Worm (Caenorhabditis elegans): Measurements from ENCODE around the gene T06A1.1.

T06A1.1 gene

DNA sequence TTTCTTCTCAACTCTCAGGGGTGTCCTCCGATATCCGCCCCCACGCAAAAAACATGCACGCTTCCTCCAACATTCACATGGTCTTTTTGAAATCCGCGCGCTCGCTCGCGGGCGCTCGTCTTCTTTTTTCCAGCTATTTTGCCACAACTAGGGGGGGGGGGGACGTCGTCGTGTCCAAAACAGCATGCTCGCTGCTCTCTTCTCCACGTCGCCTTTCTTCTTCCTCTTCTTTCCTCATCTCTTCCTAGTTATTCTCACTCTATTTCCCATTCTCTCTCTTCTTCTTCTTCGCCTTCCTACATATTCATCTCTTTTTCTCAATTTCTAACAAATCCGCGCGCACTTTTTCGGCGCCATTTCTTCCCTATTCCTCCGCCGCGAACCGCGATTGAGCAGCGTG is 18.1 kb upstream of the T06A1.1 start:
- TF ChIP-seq D2030.7 (GFP tag; IDR thresholded peaks at IDR 0.05): no peak
- TF ChIP-seq lin-40 (tag; optimal IDR thresholded peaks at IDR 0.05): peak; percentile 17
- TF ChIP-seq F57A8.1 (GFP tag; optimal IDR thresholded peaks at IDR 0.05): peak; percentile 23
- peak; percentile 61 for TF ChIP-seq K12H6.12 (tag; optimal IDR thresholded peaks at IDR 0.05)
- peak; percentile 25; the same call in 1 of the 2 replicates for TF ChIP-seq mcd-1 (GFP tag; IDR thresholded peaks at IDR 0.05)
- 0 out of 2 replicates have a peak, but pooled peaks have one; percentile 15 for TF ChIP-seq egrh-3 (GFP tag; IDR thresholded peaks at IDR 0.05)
- TF ChIP-seq ceh-58 (GFP tag; IDR thresholded peaks at IDR 0.05): no peak
- TF ChIP-seq him-1 (tag; optimal IDR thresholded peaks at IDR 0.05): no peak
- TF ChIP-seq ceh-27 (GFP tag; optimal IDR thresholded peaks at IDR 0.05): peak; percentile 12
- TF ChIP-seq hmg-1.2 (GFP tag; IDR thresholded peaks at IDR 0.05): 0 out of 2 replicates have a peak, but pooled peaks have one; percentile 7
- TF ChIP-seq zfh-2 (GFP tag; conservative IDR thresholded peaks at IDR 0.05): peak; percentile 86
- no peak for TF ChIP-seq cebp-1 (GFP tag; IDR thresholded peaks at IDR 0.05)
- TF ChIP-seq cebp-1 (tag; optimal IDR thresholded peaks at IDR 0.05): peak; percentile 47

DNA sequence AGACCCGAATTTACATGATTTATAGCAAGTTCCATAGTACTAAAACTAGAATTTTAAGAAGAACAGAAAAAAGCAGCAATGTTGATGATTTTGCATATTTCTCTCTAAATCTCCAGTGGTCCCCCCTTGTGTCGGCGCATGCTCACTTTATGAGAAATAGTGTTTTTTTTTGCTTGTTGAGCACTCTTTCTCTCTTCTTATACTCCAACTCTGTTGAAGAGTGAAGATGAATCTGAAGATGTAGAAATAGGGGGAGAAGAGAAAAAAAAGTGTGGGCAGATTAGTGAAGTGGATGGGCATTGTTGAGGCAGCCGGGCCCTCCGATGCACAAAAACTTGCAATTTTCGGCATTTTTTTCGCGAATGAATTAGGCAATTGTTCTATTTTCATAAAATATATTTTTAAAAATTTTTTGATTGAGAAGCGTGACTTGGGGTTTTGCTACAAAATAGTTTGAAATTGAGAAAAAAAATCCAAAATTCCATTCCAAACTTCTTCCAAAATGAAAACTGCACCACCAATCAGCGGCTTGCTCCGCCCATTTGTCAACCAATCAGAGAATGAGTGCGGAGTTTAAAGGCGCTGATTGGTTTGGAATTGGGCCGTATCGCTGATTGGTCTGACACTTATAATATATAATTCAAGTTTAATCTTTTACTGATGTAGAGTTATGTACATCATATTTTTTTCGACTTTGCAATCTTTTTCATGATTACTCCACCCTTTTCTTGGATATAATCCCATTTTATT is 15.3 kb upstream of the T06A1.1 start:
- TF ChIP-seq egrh-3 (GFP tag; IDR thresholded peaks at IDR 0.05): no peak
- TF ChIP-seq ceh-27 (GFP tag; optimal IDR thresholded peaks at IDR 0.05): peak; percentile 12
- no peak for TF ChIP-seq ztf-18 (tag; optimal IDR thresholded peaks at IDR 0.05)
- TF ChIP-seq chd-7 (tag; optimal IDR thresholded peaks at IDR 0.05): no peak
- TF ChIP-seq ekl-4 (GFP tag; IDR thresholded peaks at IDR 0.05): no peak
- no peak for TF ChIP-seq nhr-179 (tag; optimal IDR thresholded peaks at IDR 0.05)
- no peak for TF ChIP-seq ama-1 (optimal IDR thresholded peaks at IDR 0.05)
- TF ChIP-seq ama-1 (GFP tag; optimal IDR thresholded peaks at IDR 0.05): no peak
- no peak for TF ChIP-seq cebp-2 (GFP tag; IDR thresholded peaks at IDR 0.05)
- no peak for TF ChIP-seq hrde-1 (tag; optimal IDR thresholded peaks at IDR 0.05; ENCODE audit: borderline replicate concordance)

DNA sequence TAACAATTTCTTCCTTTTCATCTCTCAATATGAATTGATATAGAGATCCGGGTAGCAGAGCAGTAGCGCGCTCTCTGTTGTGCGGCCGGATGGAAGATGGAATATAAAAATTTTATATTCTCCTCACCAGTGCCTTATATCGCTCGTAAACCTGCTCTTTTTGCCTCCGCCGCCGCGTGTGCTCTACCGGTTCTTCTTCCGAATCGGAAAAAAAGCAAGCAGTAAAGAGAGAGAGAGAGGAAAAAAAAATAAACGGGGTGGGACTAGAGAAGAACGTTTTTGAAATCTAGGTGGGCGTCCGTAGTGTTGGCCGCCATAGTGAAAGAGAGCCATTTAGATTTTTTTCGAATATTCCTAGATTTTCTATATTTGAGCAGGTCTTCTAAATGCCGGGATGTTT is 12.6 kb upstream of the T06A1.1 start, which contains the start of gene glb-25:
Gene glb-25, plus strand, starts transcription at position 301 of the 400 bp plus-strand sequence.
- TF ChIP-seq Y67H2A.10 (GFP tag; conservative IDR thresholded peaks at IDR 0.05) (no peak), atf-7 (tag; optimal IDR thresholded peaks at IDR 0.05) (no peak), xnd-1 (tag; optimal IDR thresholded peaks at IDR 0.05) (no peak)

DNA sequence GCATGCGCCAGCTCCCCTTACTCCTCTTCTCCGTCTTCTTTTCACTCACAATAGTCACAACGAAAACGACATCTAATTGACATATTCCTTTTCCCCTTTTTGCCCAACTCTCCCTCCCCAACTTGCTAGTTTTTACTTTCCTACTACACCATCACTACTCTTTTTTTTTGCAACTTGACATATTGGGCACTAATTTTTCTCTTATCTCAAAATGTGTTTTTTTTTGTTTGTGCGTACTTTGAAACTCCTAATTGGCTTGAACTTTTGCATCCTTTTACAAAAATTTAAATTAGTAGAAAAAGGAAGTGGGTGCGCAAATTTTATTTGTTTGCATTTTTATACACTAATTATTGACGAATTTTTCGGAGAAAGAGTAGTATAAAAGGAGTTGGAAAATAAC is 10.1 kb upstream of the T06A1.1 start:
- TF ChIP-seq rec-8 (tag; optimal IDR thresholded peaks at IDR 0.05) (no peak), B0035.1 (tag; optimal IDR thresholded peaks at IDR 0.05) (no peak), zim-3 (tag; optimal IDR thresholded peaks at IDR 0.05) (no peak), egl-44 (GFP tag; IDR thresholded peaks at IDR 0.05) (no peak), pbrm-1 (GFP tag; IDR thresholded peaks at IDR 0.05) (no peak), ceh-40 (GFP tag; IDR thresholded peaks at IDR 0.05) (no peak)

DNA sequence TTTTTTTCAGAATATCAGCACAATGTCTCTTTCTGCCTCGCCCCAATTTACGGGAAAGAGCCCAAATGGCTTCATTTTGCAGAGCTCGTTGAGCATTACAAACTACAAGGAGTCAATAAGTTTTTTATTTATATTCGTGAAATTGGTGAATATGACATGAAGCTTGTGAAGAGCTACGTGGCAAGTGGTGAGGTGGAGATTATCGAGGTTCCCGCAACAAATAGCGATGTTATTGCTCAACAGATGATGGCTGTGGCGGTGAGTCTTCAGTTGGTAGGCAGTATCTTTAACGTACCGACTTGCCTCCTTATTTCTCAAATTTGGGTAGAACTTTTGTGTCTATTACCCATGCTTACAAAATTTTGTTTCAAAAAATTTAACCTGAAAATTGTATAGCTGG is 3.1 kb upstream of the T06A1.1 start:
- TF ChIP-seq F39B2.1 (GFP tag; IDR thresholded peaks at IDR 0.05) (no peak), attf-3 (GFP tag; conservative IDR thresholded peaks at IDR 0.05) (no peak), xnd-1 (tag; optimal IDR thresholded peaks at IDR 0.05) (no peak), ztf-3 (GFP tag; optimal IDR thresholded peaks at IDR 0.05) (no peak), Y53F4B.3 (GFP tag; IDR thresholded peaks at IDR 0.05) (no peak), ztf-6 (GFP tag; IDR thresholded peaks at IDR 0.05) (no peak), C17E4.6 (GFP tag; IDR thresholded peaks at IDR 0.05) (no peak), let-607 (tag; optimal IDR thresholded peaks at IDR 0.05) (no peak), hsf-1 (GFP tag; IDR thresholded peaks at IDR 0.05) (no peak), K11D2.4 (GFP tag; IDR thresholded peaks at IDR 0.05) (no peak), Y53G8AR.9 (GFP tag; conservative IDR thresholded peaks at IDR 0.05) (no peak), ets-4 (GFP tag; optimal IDR thresholded peaks at IDR 0.05) (no peak), lsy-27 (tag; optimal IDR thresholded peaks at IDR 0.05; ENCODE audit: borderline replicate concordance, insufficient read depth) (no peak)
